Fruit fly (Drosophila melanogaster) whole organism, adult: ENCODE data around the gene CG15143.

Source experiments
- CG11617 ChIP-seq: fragments of 200-800 bp; sonication (Bioruptor generic); optimal IDR thresholded peaks from 2 replicates; lab custom pipeline; 2017; ENCODE audit warnings: mild to moderate bottlenecking, missing biosample characterization, missing genetic modification reagents, missing genetic modification characterization
- CG12768 ChIP-seq: fragments of 200-800 bp; sonication (Bioruptor generic); optimal IDR thresholded peaks from 2 replicates; lab custom pipeline; 2017; ENCODE audit warnings: missing biosample characterization, missing genetic modification characterization, mild to moderate bottlenecking, moderate library complexity, missing genetic modification reagents
- CG14711 ChIP-seq: fragments of 200-800 bp; sonication (Bioruptor generic); optimal IDR thresholded peaks from 2 replicates; lab custom pipeline; 2018; ENCODE audit warnings: missing biosample characterization, mild to moderate bottlenecking, missing genetic modification characterization, moderate library complexity
- CG1620 ChIP-seq: fragments of 200-800 bp; sonication (Bioruptor generic); optimal IDR thresholded peaks from 2 replicates; lab custom pipeline; 2016; ENCODE audit warnings: missing biosample characterization, missing genetic modification characterization
- CG33017 ChIP-seq: fragments of 200-800 bp; sonication (Bioruptor generic); optimal IDR thresholded peaks from 2 replicates; lab custom pipeline; 2018; ENCODE audit warnings: missing biosample characterization, mild to moderate bottlenecking, missing genetic modification characterization, moderate library complexity
- CG5204 ChIP-seq: fragments of 200-800 bp; sonication (Bioruptor generic); optimal IDR thresholded peaks from 2 replicates; lab custom pipeline; 2016; ENCODE audit warnings: missing biosample characterization, missing genetic modification characterization
- CG7045 ChIP-seq: fragments of 200-800 bp; sonication (Bioruptor generic); optimal IDR thresholded peaks from 2 replicates; lab custom pipeline; 2017; ENCODE audit warnings: missing biosample characterization, mild to moderate bottlenecking, missing genetic modification characterization
- CG7101 ChIP-seq: fragments of 200-800 bp; sonication (Bioruptor generic); optimal IDR thresholded peaks from 2 replicates; lab custom pipeline; 2018; ENCODE audit warnings: missing biosample characterization, mild to moderate bottlenecking, missing genetic modification characterization, moderate library complexity
- Clk ChIP-seq: fragments of 200-800 bp; sonication (Bioruptor generic); optimal IDR thresholded peaks from 2 replicates; lab custom pipeline; 2017; ENCODE audit warnings: missing biosample characterization, missing genetic modification characterization
- Crg-1 ChIP-seq: fragments of 200-800 bp; sonication (Bioruptor generic); optimal IDR thresholded peaks from 2 replicates; lab custom pipeline; 2016; ENCODE audit warnings: missing biosample characterization, missing genetic modification characterization
- Hr96 ChIP-seq: fragments of 200-800 bp; sonication (Bioruptor generic); optimal IDR thresholded peaks from 2 replicates; lab custom pipeline; 2016; ENCODE audit warnings: missing biosample characterization, missing genetic modification characterization
- Mnt ChIP-seq: fragments of 200-800 bp; sonication (Bioruptor generic); optimal IDR thresholded peaks from 2 replicates; lab custom pipeline; 2016; ENCODE audit warnings: missing biosample characterization, mild to moderate bottlenecking, missing genetic modification characterization
- bab1 ChIP-seq: fragments of 200-800 bp; sonication (Bioruptor generic); optimal IDR thresholded peaks from 3 replicates; lab custom pipeline; 2019; ENCODE audit warnings: missing biosample characterization, mild to moderate bottlenecking, missing genetic modification characterization, moderate library complexity
- cic ChIP-seq: fragments of 200-800 bp; sonication (Bioruptor generic); optimal IDR thresholded peaks from 2 replicates; lab custom pipeline; 2017; ENCODE audit warnings: missing biosample characterization, mild to moderate bottlenecking, missing genetic modification characterization, moderate library complexity
- cnc ChIP-seq, 2 experiments: fragments of >200 bp; optimal IDR thresholded peaks; 2 replicates each; lab custom pipeline; 2017
- kay ChIP-seq: fragments of 200-800 bp; sonication (Bioruptor generic); peaks from one replicate; lab custom pipeline; 2016; ENCODE audit warnings: missing biosample characterization, missing genetic modification characterization, borderline replicate concordance
- ovo ChIP-seq: fragments of 200-800 bp; sonication (Bioruptor generic); optimal IDR thresholded peaks from 2 replicates; lab custom pipeline; 2016; ENCODE audit warnings: missing biosample characterization, missing genetic modification characterization
- pad ChIP-seq: fragments of 200-800 bp; sonication (Bioruptor generic); optimal IDR thresholded peaks from 3 replicates; lab custom pipeline; 2017; ENCODE audit warnings: missing biosample characterization, missing genetic modification characterization, mild to moderate bottlenecking, moderate library complexity, missing genetic modification reagents
- tj ChIP-seq: fragments of 200-800 bp; sonication (Bioruptor generic); optimal IDR thresholded peaks from 3 replicates; lab custom pipeline; 2017; ENCODE audit warnings: missing biosample characterization, mild to moderate bottlenecking, missing genetic modification characterization, moderate library complexity
- toe ChIP-seq: fragments of 200-800 bp; sonication (Bioruptor generic); optimal IDR thresholded peaks from 2 replicates; lab custom pipeline; 2016; ENCODE audit warnings: missing biosample characterization, missing genetic modification characterization

The CG15143 gene

DNA sequence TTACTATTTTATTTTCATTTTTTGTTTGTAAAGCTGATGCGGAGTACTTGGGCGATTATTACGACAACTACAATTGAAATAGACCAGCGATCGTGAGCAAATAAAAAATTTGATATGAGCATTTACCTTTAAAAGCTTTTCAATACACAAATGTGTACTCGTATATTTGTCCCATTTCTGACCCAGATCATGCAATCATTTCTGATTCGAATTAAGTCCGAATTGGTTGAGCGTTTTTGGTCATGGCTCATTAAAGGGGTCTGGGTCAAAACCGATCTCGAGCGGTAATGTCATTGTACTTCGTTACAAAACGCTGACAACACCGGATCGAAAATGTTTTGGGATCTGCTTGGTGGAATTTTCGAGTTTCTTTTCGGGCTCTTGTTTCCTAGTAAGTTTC lies 38.1 kb downstream of the CG15143 start, which contains the start of gene CG43220:
Gene CG43220 (plus strand): TSS at position 301 of the 400 bp plus-strand sequence.
- no peak for TF ChIP-seq CG12768 (GFP tag; lab: Kevin White, UChicago)
- TF ChIP-seq kay (GFP tag; lab: Kevin White, UChicago), result no peak
- no peak for TF ChIP-seq Hr96 (GFP tag; lab: Kevin White, UChicago)
- no peak for TF ChIP-seq ovo (GFP tag; lab: Kevin White, UChicago)
- TF ChIP-seq Crg-1 (GFP tag; lab: Kevin White, UChicago), result no peak
- no peak for TF ChIP-seq CG7101
- no peak for TF ChIP-seq CG33017 (tag; lab: Kevin White, UChicago)
- no peak for TF ChIP-seq CG7045 (GFP tag; lab: Kevin White, UChicago)
- no peak for TF ChIP-seq tj (GFP tag; lab: Kevin White, UChicago)
- TF ChIP-seq bab1, result no peak
- no peak for TF ChIP-seq CG14711 (tag; lab: Kevin White, UChicago)
- TF ChIP-seq CG1620, result no peak
- no peak for TF ChIP-seq toe

DNA sequence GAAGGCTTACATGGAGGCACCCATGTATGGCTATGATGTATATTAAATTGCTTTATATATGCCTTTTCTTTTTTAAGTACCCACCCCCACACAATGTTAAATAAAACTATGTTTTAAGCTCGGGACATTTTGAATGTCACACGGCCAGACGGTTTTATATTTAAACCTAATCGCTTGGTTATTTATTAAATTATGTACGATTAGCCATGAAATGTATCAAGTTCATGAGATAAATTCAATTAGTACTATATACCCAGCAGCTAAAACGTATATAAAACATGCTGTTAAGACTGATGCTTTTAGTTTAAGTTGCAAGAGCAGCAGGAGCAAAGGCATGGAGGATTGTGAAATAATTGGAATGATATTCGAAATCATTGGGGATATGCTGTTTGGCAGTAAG lies 38.9 kb downstream of the CG15143 start, which contains the start of the genes CG43221 and CG43645:
Gene CG43221 (plus strand): TSS at position 301 of the 400 bp plus-strand sequence.
Gene CG43645 (plus strand): TSS at position 301 of the 400 bp plus-strand sequence.
- TF ChIP-seq Mnt (GFP tag; lab: Kevin White, UChicago), result no peak
- no peak for TF ChIP-seq toe
- TF ChIP-seq CG1620, result no peak
- TF ChIP-seq ovo (GFP tag; lab: Kevin White, UChicago), result no peak
- no peak for TF ChIP-seq pad
- no peak for TF ChIP-seq CG33017 (tag; lab: Kevin White, UChicago)
- TF ChIP-seq CG7101, result no peak
- no peak for TF ChIP-seq bab1
- no peak for TF ChIP-seq cic (GFP tag; lab: Kevin White, UChicago)
- TF ChIP-seq CG11617 (GFP tag; lab: Kevin White, UChicago), result no peak
- no peak for TF ChIP-seq Hr96 (GFP tag; lab: Kevin White, UChicago)
- TF ChIP-seq CG14711 (tag; lab: Kevin White, UChicago), result no peak
- no peak for TF ChIP-seq tj (GFP tag; lab: Kevin White, UChicago)

DNA sequence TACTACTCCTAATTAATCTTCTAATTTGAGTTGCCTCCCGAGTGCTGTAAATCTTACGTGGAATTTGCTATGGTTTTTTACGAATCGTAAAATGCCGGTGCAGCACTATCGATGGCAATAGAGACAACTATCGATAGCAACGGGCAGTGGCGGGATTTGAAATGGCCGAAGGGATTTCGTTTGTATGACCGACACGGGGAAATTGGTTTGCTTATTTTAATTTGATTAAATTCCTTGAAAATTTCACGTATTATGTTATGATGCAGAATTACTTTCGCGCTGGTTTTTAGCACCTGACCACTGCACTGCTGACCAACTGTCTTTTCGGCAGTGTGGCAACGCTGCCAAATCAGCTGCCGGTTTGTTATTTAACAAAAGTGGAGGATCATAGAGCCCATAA lies 40.2 kb downstream of the CG15143 start, which contains the start of the genes GCS2beta and CG5131:
Gene GCS2beta (minus strand): TSS at position 134 of the 400 bp plus-strand sequence.
Gene CG5131 (plus strand): TSS at position 328 of the 400 bp plus-strand sequence.
- TF ChIP-seq Clk (GFP tag; lab: Kevin White, UChicago) (peak; percentile 79), CG12768 (GFP tag; lab: Kevin White, UChicago) (peak; percentile 89), Hr96 (GFP tag; lab: Kevin White, UChicago) (peak; percentile 92), CG7101 (peak; percentile 85), CG5204 (GFP tag; lab: Kevin White, UChicago) (peak; percentile 85), Crg-1 (GFP tag; lab: Kevin White, UChicago) (peak; percentile 94), CG1620 (peak; percentile 92), CG7045 (GFP tag; lab: Kevin White, UChicago) (peak; percentile 89), ovo (GFP tag; lab: Kevin White, UChicago) (peak; percentile 65), CG33017 (tag; lab: Kevin White, UChicago) (peak; percentile 84), pad (peak; percentile 71), cnc (optimal IDR thresholded peaks at IDR 0.05; lab: Kevin White, UChicago) (no peak), cic (GFP tag; lab: Kevin White, UChicago) (peak; percentile 15), CG14711 (tag; lab: Kevin White, UChicago) (peak; percentile 83), CG11617 (GFP tag; lab: Kevin White, UChicago) (peak; percentile 87), kay (GFP tag; lab: Kevin White, UChicago) (peak; percentile 58), bab1 (peak; percentile 90), toe (peak; percentile 95), Mnt (GFP tag; lab: Kevin White, UChicago) (peak; percentile 80), tj (GFP tag; lab: Kevin White, UChicago) (peak; percentile 94)

DNA sequence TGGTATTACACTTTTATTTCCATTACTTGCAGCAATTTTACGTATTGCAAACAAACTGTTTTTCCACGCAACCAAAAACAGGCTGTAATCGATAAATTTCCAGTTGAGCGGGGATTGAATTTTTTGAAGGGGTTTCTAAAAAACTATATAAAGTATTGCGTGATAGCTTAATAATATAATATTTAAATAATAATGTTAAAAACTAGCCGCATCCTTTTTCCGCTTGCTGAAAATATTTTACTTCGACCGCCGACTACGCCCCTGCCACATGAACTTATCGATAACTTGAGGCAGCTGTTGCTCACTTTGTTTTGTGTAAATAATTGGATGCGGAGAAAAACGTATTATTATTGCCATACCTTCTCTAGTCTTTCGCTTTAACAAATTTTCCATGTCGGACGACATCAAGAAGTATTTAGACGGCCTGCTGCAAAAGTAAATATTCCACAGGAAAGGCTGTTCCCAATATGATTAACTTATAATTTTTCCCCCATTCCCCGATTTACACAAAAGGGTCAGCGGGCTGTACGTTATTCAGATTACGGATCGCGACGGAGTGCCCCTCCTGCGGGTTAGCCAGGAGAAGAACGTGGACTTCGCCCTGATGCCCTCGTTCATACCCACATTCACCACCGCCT lies 43.3 kb downstream of the CG15143 start, which contains the start of the genes fws and Lamtor3:
Gene fws (minus strand): TSS at position 87 of the 638 bp plus-strand sequence.
Gene Lamtor3 (plus strand): TSS at position 289 of the 638 bp plus-strand sequence.
- peak; percentile 86 for TF ChIP-seq Mnt (GFP tag; lab: Kevin White, UChicago)
- TF ChIP-seq CG7045 (GFP tag; lab: Kevin White, UChicago), result peak; percentile 97
- TF ChIP-seq cnc (optimal IDR thresholded peaks at IDR 0.05; lab: Kevin White, UChicago), result no peak
- TF ChIP-seq CG12768 (GFP tag; lab: Kevin White, UChicago), result peak; percentile 97
- TF ChIP-seq pad, result peak; percentile 90
- TF ChIP-seq tj (GFP tag; lab: Kevin White, UChicago), result peak; percentile 84
- peak; percentile 96 for TF ChIP-seq CG11617 (GFP tag; lab: Kevin White, UChicago)
- peak; percentile 98 for TF ChIP-seq CG14711 (tag; lab: Kevin White, UChicago)
- TF ChIP-seq Clk (GFP tag; lab: Kevin White, UChicago), result peak; percentile 94
- peak; percentile 84 for TF ChIP-seq kay (GFP tag; lab: Kevin White, UChicago)
- peak; percentile 64 for TF ChIP-seq ovo (GFP tag; lab: Kevin White, UChicago)
- peak; percentile 94 for TF ChIP-seq Crg-1 (GFP tag; lab: Kevin White, UChicago)
- no peak for TF ChIP-seq CG5204 (GFP tag; lab: Kevin White, UChicago)
- TF ChIP-seq CG7101, result peak; percentile 99
- TF ChIP-seq bab1, result peak; percentile 97
- TF ChIP-seq cic (GFP tag; lab: Kevin White, UChicago), result peak; percentile 42
- TF ChIP-seq CG1620, result peak; percentile 81
- TF ChIP-seq CG33017 (tag; lab: Kevin White, UChicago), result peak; percentile 98
- peak; percentile 75 for TF ChIP-seq toe
- TF ChIP-seq Hr96 (GFP tag; lab: Kevin White, UChicago), result no peak

DNA sequence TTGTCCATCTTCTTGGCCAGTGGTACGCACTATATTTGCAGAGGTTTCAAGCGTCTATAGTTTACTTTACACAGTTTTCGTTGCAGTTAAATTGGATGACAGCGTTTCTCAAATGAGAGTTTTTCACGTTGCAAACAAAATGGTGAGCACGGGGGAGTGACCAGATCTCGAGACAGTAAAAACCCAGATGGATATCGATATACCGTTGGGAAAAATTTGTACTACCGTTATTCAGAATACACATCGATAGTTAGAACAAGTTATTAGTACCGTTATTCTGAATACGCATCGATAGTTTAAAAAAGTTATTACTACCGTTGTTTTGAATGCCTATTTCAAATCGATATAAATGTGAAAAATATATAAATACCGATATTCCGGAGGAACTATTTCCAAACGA lies 46.6 kb downstream of the CG15143 start, which contains the start of gene cass:
Gene cass (minus strand): TSS at position 179 of the 400 bp plus-strand sequence.
- TF ChIP-seq CG33017 (tag; lab: Kevin White, UChicago), result no peak
- TF ChIP-seq CG11617 (GFP tag; lab: Kevin White, UChicago), result peak; percentile 8
- TF ChIP-seq CG5204 (GFP tag; lab: Kevin White, UChicago), result no peak
- TF ChIP-seq pad, result peak; percentile 19
- no peak for TF ChIP-seq Crg-1 (GFP tag; lab: Kevin White, UChicago)
- TF ChIP-seq CG14711 (tag; lab: Kevin White, UChicago), result no peak
- TF ChIP-seq tj (GFP tag; lab: Kevin White, UChicago), result no peak
- TF ChIP-seq Clk (GFP tag; lab: Kevin White, UChicago), result no peak
- TF ChIP-seq bab1, result peak; percentile 73
- no peak for TF ChIP-seq CG12768 (GFP tag; lab: Kevin White, UChicago)
- TF ChIP-seq cnc (optimal IDR thresholded peaks at IDR 0.05; lab: Kevin White, UChicago), result no peak
- TF ChIP-seq Mnt (GFP tag; lab: Kevin White, UChicago), result peak; percentile 33
- TF ChIP-seq CG7101, result no peak
- TF ChIP-seq Hr96 (GFP tag; lab: Kevin White, UChicago), result no peak
- no peak for TF ChIP-seq CG7045 (GFP tag; lab: Kevin White, UChicago)
- no peak for TF ChIP-seq CG1620
- peak; percentile 98 for TF ChIP-seq ovo (GFP tag; lab: Kevin White, UChicago)
- no peak for TF ChIP-seq toe
- peak; percentile 18 for TF ChIP-seq cic (GFP tag; lab: Kevin White, UChicago)
- no peak for TF ChIP-seq kay (GFP tag; lab: Kevin White, UChicago)
